Worm (Caenorhabditis elegans) whole organism, mixed stage, embryonic: Measurements from ENCODE around the gene R09D1.13.

Source experiments
- M03D4.4 ChIP-seq: sonication (generic microtip); optimal IDR thresholded peaks from 2 replicates; lab custom pipeline; 2017; ENCODE audit warnings: mild to moderate bottlenecking, missing genetic modification characterization, missing compliant biosample characterization
- bed-3 ChIP-seq: fragments of 200-800 bp; sonication (Bioruptor generic); optimal IDR thresholded peaks from 3 replicates; lab custom pipeline; 2018; ENCODE audit warnings: mild to moderate bottlenecking, missing genetic modification characterization, moderate library complexity, missing compliant biosample characterization
- blmp-1 ChIP-seq: fragments of 150-350 bp; optimal IDR thresholded peaks from 2 replicates; lab custom pipeline; 2014; ENCODE audit warnings: missing biosample characterization, missing genetic modification characterization
- ceh-39 ChIP-seq: fragments of 150-350 bp; optimal IDR thresholded peaks from 2 replicates; lab custom pipeline; 2014; ENCODE audit warnings: missing biosample characterization, missing genetic modification characterization
- ceh-43 ChIP-seq: fragments of 200-800 bp; sonication (Bioruptor generic); optimal IDR thresholded peaks from 2 replicates; lab custom pipeline; 2018; ENCODE audit warnings: mild to moderate bottlenecking, missing genetic modification characterization, moderate library complexity, missing compliant biosample characterization
- ceh-83 ChIP-seq: fragments of 200-800 bp; sonication (Bioruptor generic); optimal IDR thresholded peaks from 2 replicates; lab custom pipeline; 2018; ENCODE audit warnings: mild to moderate bottlenecking, missing genetic modification characterization, missing compliant biosample characterization
- ces-1 ChIP-seq: fragments of 150-350 bp; optimal IDR thresholded peaks from 2 replicates; lab custom pipeline; 2014; ENCODE audit warnings: missing biosample characterization, missing genetic modification reagents, missing genetic modification characterization
- cnd-1 ChIP-seq: fragments of 200-800 bp; sonication (Bioruptor generic); optimal IDR thresholded peaks from 2 replicates; lab custom pipeline; 2018; ENCODE audit warnings: mild to moderate bottlenecking, missing genetic modification characterization, missing compliant biosample characterization
- elt-1 ChIP-seq: sonication (generic microtip); optimal IDR thresholded peaks from 2 replicates; lab custom pipeline; 2017; ENCODE audit warnings: missing genetic modification characterization, mild to moderate bottlenecking, missing compliant biosample characterization, antibody characterized with exemption, moderate library complexity, borderline replicate concordance; ENCODE audit not compliant: insufficient read depth
- elt-3 ChIP-seq: fragments of 150-350 bp; optimal IDR thresholded peaks from 2 replicates; lab custom pipeline; 2014; ENCODE audit warnings: missing biosample characterization, missing genetic modification characterization
- flh-1 ChIP-seq: fragments of 200-800 bp; sonication (Bioruptor generic); optimal IDR thresholded peaks from 2 replicates; lab custom pipeline; 2018; ENCODE audit warnings: mild to moderate bottlenecking, missing genetic modification characterization, moderate library complexity, missing compliant biosample characterization
- ham-2 ChIP-seq: fragments of 200-800 bp; sonication (Bioruptor generic); optimal IDR thresholded peaks from 2 replicates; lab custom pipeline; 2018; ENCODE audit warnings: mild to moderate bottlenecking, missing genetic modification characterization, missing compliant biosample characterization
- hlh-1 ChIP-seq: fragments of 150-350 bp; optimal IDR thresholded peaks from 2 replicates; lab custom pipeline; 2014; ENCODE audit warnings: missing biosample characterization, missing genetic modification reagents, missing genetic modification characterization
- lin-13 ChIP-seq: fragments of 150-350 bp; optimal IDR thresholded peaks from 2 replicates; lab custom pipeline; 2014; ENCODE audit warnings: missing biosample characterization, missing genetic modification characterization
- lin-32 ChIP-seq: fragments of 200-800 bp; sonication (Bioruptor generic); optimal IDR thresholded peaks from 2 replicates; lab custom pipeline; 2018; ENCODE audit warnings: mild to moderate bottlenecking, missing genetic modification characterization, missing compliant biosample characterization
- lsy-2 ChIP-seq: fragments of 150-350 bp; optimal IDR thresholded peaks from 2 replicates; lab custom pipeline; 2014; ENCODE audit warnings: missing biosample characterization, missing genetic modification characterization
- mab-5 ChIP-seq: fragments of 150-350 bp; optimal IDR thresholded peaks from 2 replicates; lab custom pipeline; 2014; ENCODE audit warnings: missing biosample characterization, missing genetic modification characterization
- mep-1 ChIP-seq: fragments of 150-350 bp; optimal IDR thresholded peaks from 2 replicates; lab custom pipeline; 2017; ENCODE audit warnings: missing biosample characterization, missing genetic modification reagents, missing genetic modification characterization, inconsistent platforms
- nhr-12 ChIP-seq: fragments of 150-350 bp; optimal IDR thresholded peaks from 2 replicates; lab custom pipeline; 2014; ENCODE audit warnings: missing biosample characterization, missing genetic modification characterization
- nhr-237 ChIP-seq: fragments of 150-350 bp; optimal IDR thresholded peaks from 2 replicates; lab custom pipeline; 2014; ENCODE audit warnings: missing biosample characterization, missing genetic modification characterization
- nhr-28 ChIP-seq: fragments of 150-350 bp; optimal IDR thresholded peaks from 2 replicates; lab custom pipeline; 2014; ENCODE audit warnings: missing biosample characterization, missing genetic modification characterization
- nhr-76 ChIP-seq: sonication (generic microtip); optimal IDR thresholded peaks from 2 replicates; lab custom pipeline; 2017; ENCODE audit warnings: missing biosample characterization, missing genetic modification characterization
- pha-4 ChIP-seq: fragments of 150-350 bp; optimal IDR thresholded peaks from 2 replicates; lab custom pipeline; 2018; ENCODE audit warnings: missing biosample characterization, missing genetic modification reagents, missing genetic modification characterization
- sem-2 ChIP-seq: fragments of 200-800 bp; sonication (Bioruptor generic); optimal IDR thresholded peaks from 2 replicates; lab custom pipeline; 2018; ENCODE audit warnings: mild to moderate bottlenecking, missing genetic modification characterization, missing compliant biosample characterization
- snpc-4 ChIP-seq: fragments of 150-350 bp; optimal IDR thresholded peaks from 2 replicates; lab custom pipeline; 2014; ENCODE audit warnings: missing biosample characterization, missing genetic modification characterization
- sptf-1 ChIP-seq: sonication (generic microtip); optimal IDR thresholded peaks from 2 replicates; lab custom pipeline; 2017; ENCODE audit warnings: mild to moderate bottlenecking, missing genetic modification characterization, moderate library complexity, missing compliant biosample characterization
- tbx-8 ChIP-seq: fragments of 200-800 bp; sonication (Bioruptor generic); optimal IDR thresholded peaks from 2 replicates; lab custom pipeline; 2018; ENCODE audit warnings: mild to moderate bottlenecking, missing genetic modification characterization, moderate library complexity, missing compliant biosample characterization
- unc-120 ChIP-seq: sonication (generic microtip); optimal IDR thresholded peaks from 2 replicates; lab custom pipeline; 2017; ENCODE audit warnings: missing genetic modification characterization, missing compliant biosample characterization; ENCODE audit not compliant: poor library complexity, severe bottlenecking
- unc-39 ChIP-seq: fragments of 150-350 bp; optimal IDR thresholded peaks from 2 replicates; lab custom pipeline; 2014; ENCODE audit warnings: missing biosample characterization, missing genetic modification characterization
- unc-62 ChIP-seq: fragments of 150-350 bp; optimal IDR thresholded peaks from 2 replicates; lab custom pipeline; 2014; ENCODE audit warnings: missing biosample characterization, missing genetic modification reagents, missing genetic modification characterization
- zip-8 ChIP-seq: fragments of 150-350 bp; optimal IDR thresholded peaks from 2 replicates; lab custom pipeline; 2014; ENCODE audit warnings: missing biosample characterization, missing genetic modification characterization
- ztf-11 ChIP-seq: fragments of 150-350 bp; optimal IDR thresholded peaks from 2 replicates; lab custom pipeline; 2014; ENCODE audit warnings: missing biosample characterization, missing genetic modification characterization

R09D1.13 gene

DNA sequence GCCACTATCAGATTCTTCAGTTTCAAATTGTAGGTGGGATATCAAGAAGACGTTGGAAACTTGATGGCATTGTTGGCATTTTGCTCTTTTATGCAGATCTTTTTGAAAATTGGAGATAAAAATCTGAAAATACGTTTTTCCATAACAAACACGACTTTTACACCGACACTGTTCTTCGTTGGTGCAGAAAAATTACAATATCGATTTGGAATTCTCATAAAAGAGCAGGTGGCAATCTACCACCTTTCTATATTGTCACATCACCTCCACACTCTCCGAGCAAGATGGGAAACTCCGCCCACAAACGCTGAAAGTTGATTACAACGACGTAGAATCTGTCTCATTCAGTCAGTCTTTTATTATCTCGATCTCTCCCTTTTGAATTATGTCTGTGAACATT, 37.8 kb downstream of the R09D1.13 start, which contains the start of gene arrd-2:
Gene arrd-2, plus strand, starts transcription at position 301 of the 400 bp plus-strand sequence.
- TF ChIP-seq lin-13 (tag; lab: Kevin White, UChicago) (no peak), pha-4 (tag; lab: Kevin White, UChicago) (no peak), elt-1 (tag; lab: Kevin White, UChicago) (no peak), lsy-2 (no peak), zip-8 (tag; lab: Kevin White, UChicago) (no peak), ces-1 (GFP tag; lab: Kevin White, UChicago) (no peak), hlh-1 (tag; lab: Kevin White, UChicago) (no peak), ztf-11 (tag; lab: Kevin White, UChicago) (no peak), mep-1 (no peak), blmp-1 (tag; lab: Kevin White, UChicago) (no peak), nhr-76 (tag; lab: Kevin White, UChicago) (no peak), ceh-39 (tag; lab: Kevin White, UChicago) (no peak), sem-2 (no peak), elt-3 (tag; lab: Kevin White, UChicago) (no peak)
- TF ChIP-seq, all 35 proteins: peak for 0

DNA sequence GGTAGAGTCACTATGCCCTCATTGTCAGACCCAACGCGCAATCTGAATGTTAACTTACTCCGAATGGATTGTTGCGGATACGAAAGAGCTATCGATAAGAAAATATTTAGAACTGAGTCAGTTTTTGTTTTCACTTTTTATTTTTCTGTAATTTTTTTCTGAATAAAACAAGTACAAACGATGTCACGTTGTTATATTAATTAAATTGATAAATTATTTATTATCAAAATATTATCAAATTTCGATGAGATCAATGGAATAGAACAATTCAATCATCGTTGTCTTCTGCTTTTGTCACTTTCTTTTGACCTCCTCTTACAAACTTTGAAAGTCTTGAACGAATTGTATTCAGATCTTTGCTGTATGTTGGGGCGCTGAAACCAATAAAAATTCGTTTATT, 38.2 kb downstream of the R09D1.13 start, which contains the start of gene mpz-6:
Gene mpz-6, minus strand, starts transcription at position 101 of the 400 bp plus-strand sequence.
- TF ChIP-seq unc-120 (tag; lab: Kevin White, UChicago) = no peak
- no peak for TF ChIP-seq blmp-1 (tag; lab: Kevin White, UChicago)
- no peak for TF ChIP-seq zip-8 (tag; lab: Kevin White, UChicago)
- TF ChIP-seq nhr-28 (tag; lab: Kevin White, UChicago) = no peak
- TF ChIP-seq sem-2 = no peak
- no peak for TF ChIP-seq ceh-43 (GFP tag; lab: Kevin White, UChicago)
- no peak for TF ChIP-seq hlh-1 (tag; lab: Kevin White, UChicago)
- no peak for TF ChIP-seq M03D4.4 (tag; lab: Kevin White, UChicago)
- no peak for TF ChIP-seq lsy-2
- TF ChIP-seq ces-1 (GFP tag; lab: Kevin White, UChicago) = no peak
- no peak for TF ChIP-seq flh-1 (GFP tag; lab: Kevin White, UChicago)
- TF ChIP-seq elt-1 (tag; lab: Kevin White, UChicago) = no peak
- no peak for TF ChIP-seq tbx-8 (GFP tag; lab: Kevin White, UChicago)
- TF ChIP-seq mab-5 = no peak

DNA sequence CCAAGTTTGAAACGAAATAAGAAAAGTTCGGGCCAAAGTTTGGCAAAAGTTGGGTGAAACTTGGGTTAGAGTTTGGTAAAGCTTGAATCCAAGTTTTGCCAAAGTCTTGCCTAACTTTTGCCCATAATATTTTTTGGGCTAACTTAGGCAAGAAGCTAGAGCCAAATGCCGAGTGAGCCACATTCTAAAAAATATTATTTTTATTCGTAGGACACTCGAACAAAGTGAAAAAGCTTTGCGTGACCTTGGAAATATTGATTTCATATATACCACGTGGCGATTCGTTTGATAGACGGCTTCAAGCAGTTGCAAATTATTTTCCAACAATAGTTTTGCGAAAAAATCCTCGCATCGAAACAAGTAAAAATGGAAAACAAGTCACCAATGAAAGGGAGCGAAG, 41.4 kb downstream of the R09D1.13 start, which contains the start of gene Y51B9A.5:
Gene Y51B9A.5, plus strand, starts transcription at position 301 of the 400 bp plus-strand sequence.
- TF ChIP-seq lin-32 (GFP tag; lab: Kevin White, UChicago) (no peak), ceh-83 (no peak), mab-5 (no peak), hlh-1 (tag; lab: Kevin White, UChicago) (no peak)

DNA sequence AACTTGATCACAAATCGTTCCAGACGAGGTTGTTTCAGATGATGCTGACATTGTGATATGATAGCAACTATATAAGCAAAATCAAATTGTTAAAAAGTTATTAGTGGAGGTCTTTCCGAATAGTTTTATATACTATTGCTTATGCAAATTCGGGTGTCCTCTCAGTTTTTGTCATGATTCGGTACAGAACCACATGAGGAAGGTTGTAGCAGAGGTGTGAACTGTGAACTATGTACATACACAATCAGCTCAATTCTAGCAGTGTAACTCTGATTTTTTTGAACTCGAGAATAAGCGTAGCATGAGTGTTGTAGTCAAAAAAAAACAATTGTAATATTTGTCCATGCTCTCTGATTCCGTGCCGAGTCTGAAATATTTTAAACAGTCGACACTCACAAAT, 42.2 kb downstream of the R09D1.13 start, which contains the start of gene Y51B9A.6:
Gene Y51B9A.6, minus strand, starts transcription at position 101 of the 400 bp plus-strand sequence.
- TF ChIP-seq ham-2 (GFP tag; lab: Kevin White, UChicago) = no peak
- TF ChIP-seq cnd-1 (tag; lab: Kevin White, UChicago) = no peak
- no peak for TF ChIP-seq unc-62 (GFP tag; lab: Kevin White, UChicago)
- TF ChIP-seq blmp-1 (tag; lab: Kevin White, UChicago) = no peak
- no peak for TF ChIP-seq ceh-43 (GFP tag; lab: Kevin White, UChicago)
- TF ChIP-seq hlh-1 (tag; lab: Kevin White, UChicago) = no peak
- no peak for TF ChIP-seq unc-120 (tag; lab: Kevin White, UChicago)
- no peak for TF ChIP-seq elt-1 (tag; lab: Kevin White, UChicago)
- TF ChIP-seq sem-2 = no peak
- TF ChIP-seq ces-1 (GFP tag; lab: Kevin White, UChicago) = no peak
- TF ChIP-seq snpc-4 (tag; lab: Kevin White, UChicago) = no peak
- no peak for TF ChIP-seq lin-32 (GFP tag; lab: Kevin White, UChicago)
- no peak for TF ChIP-seq ceh-83
- TF ChIP-seq, all 35 proteins: peak for 0

DNA sequence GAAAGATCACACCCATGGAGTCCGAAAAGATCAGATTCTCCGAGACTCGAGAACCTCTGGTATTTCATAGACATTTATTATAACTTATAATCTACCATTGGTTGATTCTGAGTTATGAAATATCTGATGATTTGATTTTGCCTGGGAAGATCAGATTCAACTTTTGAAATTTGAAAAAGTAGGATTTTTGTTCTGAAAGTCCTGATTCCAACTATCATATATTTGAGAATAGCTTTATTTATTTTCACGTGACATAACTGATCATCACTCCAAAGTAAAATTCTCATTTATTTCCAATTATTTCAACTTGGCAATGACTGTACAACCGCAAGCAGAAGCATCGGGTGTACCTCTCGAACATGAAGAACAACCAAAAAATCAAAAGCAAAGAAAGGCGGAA, 45.5 kb downstream of the R09D1.13 start, which contains the start of gene Y51B9A.7:
Gene Y51B9A.7, plus strand, starts transcription at position 301 of the 400 bp plus-strand sequence.
- TF ChIP-seq lin-13 (tag; lab: Kevin White, UChicago) = no peak
- no peak for TF ChIP-seq sptf-1 (tag; lab: Kevin White, UChicago)
- TF ChIP-seq cnd-1 (tag; lab: Kevin White, UChicago) = no peak
- TF ChIP-seq ceh-83 = no peak
- TF ChIP-seq nhr-12 (tag; lab: Kevin White, UChicago) = no peak
- no peak for TF ChIP-seq unc-39 (tag; lab: Kevin White, UChicago)
- TF ChIP-seq bed-3 (GFP tag; lab: Kevin White, UChicago) = no peak
- TF ChIP-seq flh-1 (GFP tag; lab: Kevin White, UChicago) = no peak
- no peak for TF ChIP-seq nhr-237 (tag; lab: Kevin White, UChicago)
- TF ChIP-seq ham-2 (GFP tag; lab: Kevin White, UChicago) = no peak
- no peak for TF ChIP-seq elt-1 (tag; lab: Kevin White, UChicago)
- no peak for TF ChIP-seq lsy-2
- no peak for TF ChIP-seq unc-62 (GFP tag; lab: Kevin White, UChicago)
- no peak for TF ChIP-seq ces-1 (GFP tag; lab: Kevin White, UChicago)
- no peak for TF ChIP-seq nhr-28 (tag; lab: Kevin White, UChicago)
